Fruit fly (Drosophila melanogaster): ENCODE results near the gene gukh.

DNA sequence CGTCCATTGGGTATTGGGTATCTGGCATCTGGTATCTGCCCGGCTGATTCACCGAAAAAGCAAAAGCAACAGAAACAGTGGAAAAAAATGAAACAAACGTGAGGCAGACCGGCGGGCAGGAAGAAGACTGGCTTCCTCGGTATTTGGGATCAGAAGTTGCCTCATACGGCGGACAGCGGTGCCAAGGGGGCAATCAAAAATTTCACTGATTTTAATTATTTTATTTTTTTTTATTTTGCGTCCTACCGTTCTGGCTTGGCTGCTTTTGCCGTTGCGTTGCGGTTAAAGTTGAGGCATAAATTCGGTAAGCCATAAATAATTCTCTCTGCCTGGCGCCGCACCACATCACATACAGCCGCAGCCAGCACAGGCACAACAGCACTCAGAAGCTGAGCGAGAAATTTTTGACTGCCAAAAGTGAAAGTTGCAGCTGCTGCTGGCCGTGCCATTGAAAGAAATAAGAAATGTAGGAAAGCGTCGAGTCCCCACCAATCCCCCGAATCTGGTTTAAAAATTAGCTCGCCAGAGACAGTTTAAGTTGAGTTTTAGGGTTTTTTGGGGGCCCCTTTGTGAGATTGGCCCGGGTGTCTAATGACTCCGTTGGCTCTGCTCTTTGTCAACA, 52.8 kb downstream of the gukh start:
- TF ChIP-seq CG32121 (GFP tag; IDR thresholded peaks at IDR 0.05) (no peak), CG15710 (tag; optimal IDR thresholded peaks at IDR 0.05) (no peak), Pif1B (GFP tag; optimal IDR thresholded peaks at IDR 0.05) (no peak), EcR (GFP tag; optimal IDR thresholded peaks at IDR 0.05) (no peak), gl (tag; optimal IDR thresholded peaks at IDR 0.05) (no peak), CG12605 (GFP tag; IDR thresholded peaks at IDR 0.05) (no peak), CG14655 (GFP tag; optimal IDR thresholded peaks at IDR 0.05) (no peak), CG8301 (tag; optimal IDR thresholded peaks at IDR 0.05) (no peak), CG9948 (tag; optimal IDR thresholded peaks at IDR 0.05) (no peak), CG4496 (GFP tag; IDR thresholded peaks at IDR 0.05) (no peak), CG8159 (tag; optimal IDR thresholded peaks at IDR 0.05) (no peak)
